Worm (Caenorhabditis elegans): ENCODE results near the gene mam-1.

The mam-1 gene

DNA sequence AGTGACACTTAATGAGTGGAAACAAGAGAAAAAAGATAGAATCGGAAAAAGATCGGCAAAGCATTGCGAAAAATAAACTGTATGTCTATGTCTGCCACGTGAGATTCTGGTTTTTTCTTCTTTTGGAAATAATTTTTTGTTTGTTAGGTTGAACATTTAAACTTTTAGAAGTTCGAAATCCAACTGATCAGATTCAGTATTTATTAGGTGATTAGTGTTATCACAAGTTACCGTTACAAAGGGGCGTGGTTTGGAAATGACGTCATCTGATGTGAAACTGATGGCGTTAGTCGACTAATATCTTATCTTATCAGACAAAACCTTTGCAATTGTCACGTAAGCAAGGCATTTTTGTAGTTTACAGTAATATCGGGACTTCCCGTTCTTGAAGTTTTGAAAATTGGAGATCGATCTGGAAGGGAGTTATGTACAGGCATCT, 23.9 kb downstream of the mam-1 start:
- TF ChIP-seq tab-1 (GFP tag; IDR thresholded peaks at IDR 0.05) (no peak), cog-1 (tag; optimal IDR thresholded peaks at IDR 0.05) (no peak), flt-1 (GFP tag; IDR thresholded peaks at IDR 0.05) (no peak), ztf-23 (GFP tag; IDR thresholded peaks at IDR 0.05) (no peak), med-1 (GFP tag; optimal IDR thresholded peaks at IDR 0.05; ENCODE audit: insufficient read depth) (no peak), T22C8.4 (GFP tag; IDR thresholded peaks at IDR 0.05) (no peak), ztf-29 (GFP tag; IDR thresholded peaks at IDR 0.05) (no peak), klf-2 (GFP tag; conservative IDR thresholded peaks at IDR 0.05) (no peak), ref-1 (GFP tag; conservative IDR thresholded peaks at IDR 0.05) (no peak)

DNA sequence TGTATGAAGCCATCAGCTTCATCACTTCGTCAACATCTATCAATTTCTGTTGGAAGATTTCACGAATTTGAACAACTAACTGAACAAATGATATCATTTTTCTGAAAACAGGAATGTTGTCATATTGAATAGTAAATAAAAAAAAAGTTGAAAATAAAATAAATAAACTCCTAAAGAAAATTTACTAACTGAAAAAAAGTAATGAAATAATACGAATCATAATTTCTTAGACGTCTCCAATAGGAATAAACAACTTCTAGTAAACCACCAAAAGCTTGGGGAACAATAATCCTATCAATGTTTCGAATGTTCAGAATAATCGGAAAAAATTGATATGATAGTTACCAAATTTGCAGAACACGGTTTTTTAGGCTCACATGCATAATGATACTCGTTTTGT, 24.7 kb downstream of the mam-1 start, which contains the start of gene cdo-1:
Gene cdo-1, minus strand, starts transcription at position 101 of the 400 bp plus-strand sequence.
- TF ChIP-seq T22C8.4 (GFP tag; IDR thresholded peaks at IDR 0.05) (no peak), klf-2 (GFP tag; conservative IDR thresholded peaks at IDR 0.05) (no peak), med-1 (GFP tag; optimal IDR thresholded peaks at IDR 0.05; ENCODE audit: insufficient read depth) (no peak), flt-1 (GFP tag; IDR thresholded peaks at IDR 0.05) (no peak), ztf-29 (GFP tag; IDR thresholded peaks at IDR 0.05) (no peak), tab-1 (GFP tag; IDR thresholded peaks at IDR 0.05) (no peak), ztf-23 (GFP tag; IDR thresholded peaks at IDR 0.05) (no peak), ref-1 (GFP tag; conservative IDR thresholded peaks at IDR 0.05) (no peak)

DNA sequence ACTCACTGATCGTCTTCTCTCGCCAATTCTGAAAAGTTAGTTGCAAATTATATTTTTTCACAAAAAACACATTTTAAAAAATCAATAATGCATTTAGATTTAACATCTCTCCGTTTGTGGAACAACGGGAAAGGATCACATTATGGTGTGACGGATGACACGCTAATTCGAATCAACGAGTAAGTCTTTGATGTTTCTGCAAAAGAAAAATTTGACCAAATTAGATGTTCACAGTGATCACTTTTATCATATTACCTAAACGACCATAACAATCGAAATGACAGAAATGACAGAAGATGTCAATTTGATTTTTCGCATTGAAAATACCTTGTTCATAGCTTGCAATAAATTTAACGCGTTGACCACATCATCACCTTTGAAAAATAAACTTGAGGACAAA, 26.8 kb downstream of the mam-1 start:
- TF ChIP-seq ref-1 (GFP tag; conservative IDR thresholded peaks at IDR 0.05) (no peak), cog-1 (tag; optimal IDR thresholded peaks at IDR 0.05) (no peak), ztf-23 (GFP tag; IDR thresholded peaks at IDR 0.05) (no peak), klf-2 (GFP tag; conservative IDR thresholded peaks at IDR 0.05) (no peak), flt-1 (GFP tag; IDR thresholded peaks at IDR 0.05) (no peak), med-1 (GFP tag; optimal IDR thresholded peaks at IDR 0.05; ENCODE audit: insufficient read depth) (no peak)

DNA sequence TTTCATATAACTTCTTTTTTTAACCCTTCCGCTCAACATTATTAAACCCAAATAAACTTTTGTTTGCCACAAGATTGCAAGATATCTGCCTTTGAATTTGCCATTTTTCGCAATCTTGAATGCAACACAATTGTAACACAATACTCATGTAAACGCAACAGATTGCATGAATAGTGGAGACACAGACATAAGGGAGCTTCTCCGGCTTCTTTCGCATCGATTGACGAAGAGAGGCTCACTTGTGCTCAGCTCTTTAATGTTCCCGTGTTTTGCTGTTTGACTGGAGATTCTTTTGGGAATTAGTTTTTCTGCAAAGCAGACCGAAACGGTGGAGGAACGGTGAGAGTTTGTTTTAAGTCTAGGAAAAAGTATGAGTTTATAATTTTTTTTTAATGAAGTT, 28.8 kb downstream of the mam-1 start, which contains the start of gene F56F10.2:
Gene F56F10.2, plus strand, starts transcription at position 215 of the 400 bp plus-strand sequence.
- TF ChIP-seq tab-1 (GFP tag; IDR thresholded peaks at IDR 0.05): no peak
- TF ChIP-seq ztf-29 (GFP tag; IDR thresholded peaks at IDR 0.05): no peak
- TF ChIP-seq ref-1 (GFP tag; conservative IDR thresholded peaks at IDR 0.05): no peak
- TF ChIP-seq flt-1 (GFP tag; IDR thresholded peaks at IDR 0.05): no peak
- no peak for TF ChIP-seq med-1 (GFP tag; optimal IDR thresholded peaks at IDR 0.05; ENCODE audit: insufficient read depth)
- no peak for TF ChIP-seq cog-1 (tag; optimal IDR thresholded peaks at IDR 0.05)
- TF ChIP-seq klf-2 (GFP tag; conservative IDR thresholded peaks at IDR 0.05): no peak
- no peak for TF ChIP-seq T22C8.4 (GFP tag; IDR thresholded peaks at IDR 0.05)
- no peak for TF ChIP-seq ztf-23 (GFP tag; IDR thresholded peaks at IDR 0.05)

DNA sequence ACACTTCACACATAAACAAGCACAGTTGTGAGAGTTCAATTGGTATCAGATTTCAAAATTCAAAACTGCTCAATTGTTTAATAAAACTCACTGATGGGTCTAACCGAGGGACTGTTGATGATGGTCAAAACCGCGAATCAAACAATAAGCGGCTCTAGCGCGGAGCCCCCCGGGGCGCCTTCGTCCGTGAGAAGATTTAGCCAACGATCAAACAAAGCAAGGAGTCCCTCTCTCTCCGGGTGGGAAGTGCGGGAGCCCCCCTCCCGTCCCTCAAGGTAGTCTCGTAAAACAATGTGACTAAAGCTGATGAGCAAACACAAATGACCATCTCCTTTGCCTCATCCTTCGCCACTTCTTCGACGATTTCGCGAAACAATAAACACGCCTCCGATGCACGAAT, 30.5 kb downstream of the mam-1 start:
- TF ChIP-seq ref-1 (GFP tag; conservative IDR thresholded peaks at IDR 0.05) (no peak), ztf-23 (GFP tag; IDR thresholded peaks at IDR 0.05) (no peak), T22C8.4 (GFP tag; IDR thresholded peaks at IDR 0.05) (no peak), klf-2 (GFP tag; conservative IDR thresholded peaks at IDR 0.05) (no peak), ztf-29 (GFP tag; IDR thresholded peaks at IDR 0.05) (peak; percentile 6; the same call in 1 of the 2 replicates)

DNA sequence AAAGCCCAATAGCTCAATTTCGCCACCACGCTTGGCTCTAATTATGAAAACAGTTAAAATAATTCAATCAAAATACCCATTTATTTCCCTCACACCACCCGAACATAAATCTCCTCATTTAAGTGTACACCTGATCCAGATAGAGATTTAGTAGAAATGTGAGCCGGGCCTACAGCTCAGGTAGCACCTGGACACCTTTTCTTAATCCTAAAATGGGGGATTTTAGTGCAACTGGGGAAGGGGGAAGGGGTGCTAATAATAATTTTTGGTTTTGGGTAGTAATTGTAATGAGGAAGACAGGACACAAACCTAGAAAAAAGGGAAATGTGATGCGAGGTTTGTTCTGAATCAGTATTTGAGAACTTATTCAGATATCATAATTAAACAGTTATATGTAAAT, 34.6 kb downstream of the mam-1 start:
- no peak for TF ChIP-seq ztf-23 (GFP tag; IDR thresholded peaks at IDR 0.05)
- no peak for TF ChIP-seq flt-1 (GFP tag; IDR thresholded peaks at IDR 0.05)
- no peak for TF ChIP-seq cog-1 (tag; optimal IDR thresholded peaks at IDR 0.05)
- TF ChIP-seq T22C8.4 (GFP tag; IDR thresholded peaks at IDR 0.05): no peak
- TF ChIP-seq ref-1 (GFP tag; conservative IDR thresholded peaks at IDR 0.05): no peak
- TF ChIP-seq klf-2 (GFP tag; conservative IDR thresholded peaks at IDR 0.05): no peak
- TF ChIP-seq med-1 (GFP tag; optimal IDR thresholded peaks at IDR 0.05; ENCODE audit: insufficient read depth): no peak
- TF ChIP-seq ztf-29 (GFP tag; IDR thresholded peaks at IDR 0.05): no peak
- TF ChIP-seq tab-1 (GFP tag; IDR thresholded peaks at IDR 0.05): no peak

DNA sequence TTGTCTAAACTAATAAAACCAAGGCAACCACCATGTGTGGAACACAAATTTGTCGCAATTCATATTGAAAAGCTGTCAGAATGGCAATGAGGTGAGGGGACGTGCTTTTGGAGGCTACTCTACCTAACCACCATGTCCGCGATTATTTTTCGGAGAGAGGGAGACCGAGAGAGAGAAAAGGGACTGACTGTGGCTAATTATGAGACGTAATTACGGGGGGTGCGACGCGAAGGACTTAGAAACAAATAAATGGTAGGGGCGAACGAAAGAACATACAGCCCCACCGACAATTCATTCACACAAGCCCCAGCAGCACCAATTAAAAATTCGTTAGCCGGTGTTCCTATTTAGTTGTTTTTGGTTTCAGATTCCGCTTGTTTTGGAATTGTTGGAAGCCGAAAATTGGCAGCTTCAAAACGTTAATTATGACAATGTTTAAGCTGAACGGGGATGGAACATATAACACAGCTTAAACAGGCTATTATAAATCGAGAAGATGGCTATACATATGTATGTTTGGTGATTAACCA, 35.4 kb downstream of the mam-1 start:
- no peak for TF ChIP-seq ztf-23 (GFP tag; IDR thresholded peaks at IDR 0.05)
- 0 out of 2 replicates have a peak, but pooled peaks have one; percentile 43 for TF ChIP-seq tab-1 (GFP tag; IDR thresholded peaks at IDR 0.05)
- no peak for TF ChIP-seq T22C8.4 (GFP tag; IDR thresholded peaks at IDR 0.05)
- TF ChIP-seq klf-2 (GFP tag; conservative IDR thresholded peaks at IDR 0.05): no peak
- no peak for TF ChIP-seq med-1 (GFP tag; optimal IDR thresholded peaks at IDR 0.05; ENCODE audit: insufficient read depth)
- TF ChIP-seq ref-1 (GFP tag; conservative IDR thresholded peaks at IDR 0.05): no peak

DNA sequence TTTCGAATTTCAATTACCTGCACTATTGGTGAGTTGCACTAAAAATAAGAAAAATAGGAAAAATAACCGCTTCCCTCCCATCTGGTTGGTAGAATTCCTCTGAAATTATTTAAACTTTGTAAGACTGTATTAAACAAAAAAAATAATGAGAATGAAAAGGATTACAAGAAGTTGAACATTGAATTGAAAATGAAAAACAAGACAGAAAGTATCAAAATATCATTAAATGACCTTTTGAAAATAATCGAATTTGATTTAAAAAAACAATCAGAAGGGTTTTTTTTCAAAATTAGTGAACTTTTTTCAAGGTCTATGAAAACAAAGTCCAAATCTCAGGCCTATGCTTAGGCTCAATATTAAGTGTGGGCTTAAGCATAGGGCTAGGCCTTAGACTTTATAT, 36.8 kb downstream of the mam-1 start, which contains the start of gene igcm-1:
Gene igcm-1, minus strand, starts transcription at position 101 of the 400 bp plus-strand sequence.
- no peak for TF ChIP-seq ref-1 (GFP tag; conservative IDR thresholded peaks at IDR 0.05)
- no peak for TF ChIP-seq T22C8.4 (GFP tag; IDR thresholded peaks at IDR 0.05)
- no peak for TF ChIP-seq flt-1 (GFP tag; IDR thresholded peaks at IDR 0.05)
- no peak for TF ChIP-seq ztf-23 (GFP tag; IDR thresholded peaks at IDR 0.05)
- no peak for TF ChIP-seq cog-1 (tag; optimal IDR thresholded peaks at IDR 0.05)
- TF ChIP-seq tab-1 (GFP tag; IDR thresholded peaks at IDR 0.05): no peak
- TF ChIP-seq med-1 (GFP tag; optimal IDR thresholded peaks at IDR 0.05; ENCODE audit: insufficient read depth): no peak
- TF ChIP-seq ztf-29 (GFP tag; IDR thresholded peaks at IDR 0.05): no peak
- TF ChIP-seq klf-2 (GFP tag; conservative IDR thresholded peaks at IDR 0.05): no peak

DNA sequence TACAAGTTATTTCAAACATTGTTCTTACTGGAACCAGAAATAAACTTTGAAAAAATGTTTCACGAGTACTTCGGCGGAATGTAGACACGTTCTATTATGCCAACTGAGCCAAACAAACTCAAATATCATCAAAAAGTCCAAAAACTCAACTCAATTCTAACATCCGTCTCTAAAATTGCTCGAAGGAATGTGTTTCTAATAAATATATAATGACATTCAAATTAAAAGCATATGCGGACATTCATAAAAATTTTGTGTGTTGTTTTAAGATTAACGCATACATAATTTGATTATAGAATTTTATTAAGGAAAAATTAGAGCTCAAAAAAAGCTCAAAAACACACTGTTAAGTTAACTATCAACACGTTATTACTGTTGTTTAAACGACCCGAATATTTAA, 42.8 kb downstream of the mam-1 start:
- TF ChIP-seq ztf-29 (GFP tag; IDR thresholded peaks at IDR 0.05) (no peak), flt-1 (GFP tag; IDR thresholded peaks at IDR 0.05) (no peak), ref-1 (GFP tag; conservative IDR thresholded peaks at IDR 0.05) (no peak), tab-1 (GFP tag; IDR thresholded peaks at IDR 0.05) (no peak), klf-2 (GFP tag; conservative IDR thresholded peaks at IDR 0.05) (no peak), T22C8.4 (GFP tag; IDR thresholded peaks at IDR 0.05) (no peak), med-1 (GFP tag; optimal IDR thresholded peaks at IDR 0.05; ENCODE audit: insufficient read depth) (no peak), cog-1 (tag; optimal IDR thresholded peaks at IDR 0.05) (no peak), ztf-23 (GFP tag; IDR thresholded peaks at IDR 0.05) (no peak)

DNA sequence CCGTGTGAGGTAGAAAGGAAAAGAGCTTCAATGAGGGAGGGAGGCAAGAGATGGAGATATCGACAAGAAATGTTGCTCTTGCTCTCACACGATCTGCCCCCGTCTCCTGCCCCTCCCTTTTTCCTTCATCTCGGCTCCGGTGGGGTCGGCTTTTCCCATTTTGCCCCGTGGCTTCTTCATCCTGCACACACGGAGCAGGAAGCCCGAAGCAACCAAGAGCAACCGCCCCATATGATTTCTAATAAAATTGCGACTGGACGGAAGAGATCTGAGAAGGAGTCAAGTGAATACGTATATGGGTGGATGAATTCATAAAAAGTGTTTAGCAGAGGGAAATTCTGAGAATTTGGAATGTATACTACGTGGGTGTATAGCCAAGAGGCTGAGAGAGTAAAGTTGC, 43.5 kb downstream of the mam-1 start:
- TF ChIP-seq tab-1 (GFP tag; IDR thresholded peaks at IDR 0.05) (no peak), cog-1 (tag; optimal IDR thresholded peaks at IDR 0.05) (no peak), T22C8.4 (GFP tag; IDR thresholded peaks at IDR 0.05) (no peak), med-1 (GFP tag; optimal IDR thresholded peaks at IDR 0.05; ENCODE audit: insufficient read depth) (no peak), ztf-29 (GFP tag; IDR thresholded peaks at IDR 0.05) (no peak), ztf-23 (GFP tag; IDR thresholded peaks at IDR 0.05) (no peak; the same call in 1 of the 2 replicates), klf-2 (GFP tag; conservative IDR thresholded peaks at IDR 0.05) (no peak), ref-1 (GFP tag; conservative IDR thresholded peaks at IDR 0.05) (no peak), flt-1 (GFP tag; IDR thresholded peaks at IDR 0.05) (no peak)
